Worm (Caenorhabditis elegans) whole organism, L3 larva: ENCODE results near the gene C01B10.9.

Experiments used
- ZK546.5 ChIP-seq: sonication (generic microtip); optimal IDR thresholded peaks from 2 replicates; lab custom pipeline; 2017; ENCODE audit warnings: missing biosample characterization, missing genetic modification characterization
- ama-1 ChIP-seq: fragments of 150-350 bp; optimal IDR thresholded peaks from 2 replicates; lab custom pipeline; 2018
- ceh-82 ChIP-seq: fragments of 150-350 bp; optimal IDR thresholded peaks from 2 replicates; lab custom pipeline; 2014; ENCODE audit warnings: missing biosample characterization, missing genetic modification characterization
- ceh-9 ChIP-seq: sonication (generic microtip); optimal IDR thresholded peaks from 2 replicates; lab custom pipeline; 2018; ENCODE audit warnings: missing biosample characterization, missing genetic modification characterization
- egl-5 ChIP-seq: fragments of 150-350 bp; optimal IDR thresholded peaks from 2 replicates; lab custom pipeline; 2017; ENCODE audit warnings: missing biosample characterization, missing genetic modification reagents, missing genetic modification characterization, inconsistent platforms
- elt-1 ChIP-seq: fragments of 150-350 bp; optimal IDR thresholded peaks from 2 replicates; lab custom pipeline; 2014; ENCODE audit warnings: missing biosample characterization, missing genetic modification characterization
- elt-2 ChIP-seq: sonication (generic microtip); optimal IDR thresholded peaks from 2 replicates; lab custom pipeline; 2016; ENCODE audit warnings: missing genetic modification reagents, mild to moderate bottlenecking, missing genetic modification characterization, missing compliant biosample characterization
- elt-3 ChIP-seq, 3 experiments: fragments of 150-350 bp in 1 of 3; sonication (generic microtip) in 2 of 3; optimal IDR thresholded peaks; 2 replicates in 2 of 3; 4 replicates in 1 of 3; lab custom pipeline; 2014 to 2017; ENCODE audit warnings: missing biosample characterization in 3 of 3, missing genetic modification characterization in 3 of 3
- eor-1 ChIP-seq, 2 experiments: fragments of 150-350 bp; optimal IDR thresholded peaks; 2 replicates each; lab custom pipeline; 2014 to 2018; ENCODE audit warnings: missing biosample characterization in 2 of 2, missing genetic modification characterization in 2 of 2
- fkh-10 ChIP-seq: sonication (generic microtip); optimal IDR thresholded peaks from 2 replicates; lab custom pipeline; 2017; ENCODE audit warnings: missing biosample characterization, missing genetic modification reagents, missing genetic modification characterization
- hmg-11 ChIP-seq: sonication (generic microtip); optimal IDR thresholded peaks from 2 replicates; lab custom pipeline; 2016; ENCODE audit warnings: missing genetic modification characterization, missing compliant biosample characterization
- jun-1 ChIP-seq: fragments of 150-350 bp; optimal IDR thresholded peaks from 2 replicates; lab custom pipeline; 2014; ENCODE audit warnings: missing biosample characterization, missing genetic modification reagents, missing genetic modification characterization
- lin-15B ChIP-seq: fragments of 150-350 bp; optimal IDR thresholded peaks from 2 replicates; lab custom pipeline; 2014; ENCODE audit warnings: missing biosample characterization, missing genetic modification characterization
- lin-39 ChIP-seq: fragments of 150-350 bp; optimal IDR thresholded peaks from 2 replicates; lab custom pipeline; 2018; ENCODE audit warnings: missing biosample characterization, missing genetic modification reagents, missing genetic modification characterization
- mml-1 ChIP-seq: fragments of 150-350 bp; sonication (generic microtip); optimal IDR thresholded peaks from 3 replicates; lab custom pipeline; 2014; ENCODE audit warnings: missing biosample characterization, missing genetic modification characterization
- nfya-1 ChIP-seq: sonication (generic microtip); optimal IDR thresholded peaks from 2 replicates; lab custom pipeline; 2017; ENCODE audit warnings: missing genetic modification characterization, mild to moderate bottlenecking, missing compliant biosample characterization, antibody characterized with exemption, moderate library complexity; ENCODE audit not compliant: insufficient read depth
- nhr-12 ChIP-seq: fragments of 150-350 bp; optimal IDR thresholded peaks from 2 replicates; lab custom pipeline; 2014; ENCODE audit warnings: missing biosample characterization, missing genetic modification characterization
- nhr-23 ChIP-seq: fragments of 150-350 bp; optimal IDR thresholded peaks from 2 replicates; lab custom pipeline; 2014; ENCODE audit warnings: missing biosample characterization, missing genetic modification reagents, missing genetic modification characterization
- nhr-237 ChIP-seq: fragments of 150-350 bp; optimal IDR thresholded peaks from 2 replicates; lab custom pipeline; 2014; ENCODE audit warnings: missing biosample characterization, missing genetic modification characterization
- nhr-25 ChIP-seq: sonication (generic microtip); optimal IDR thresholded peaks from 2 replicates; lab custom pipeline; 2017; ENCODE audit warnings: missing biosample characterization, missing genetic modification characterization
- nhr-28 ChIP-seq: fragments of 150-350 bp; optimal IDR thresholded peaks from 2 replicates; lab custom pipeline; 2014; ENCODE audit warnings: missing biosample characterization, missing genetic modification characterization
- nhr-43 ChIP-seq: sonication (generic microtip); optimal IDR thresholded peaks from 2 replicates; lab custom pipeline; 2016; ENCODE audit warnings: mild to moderate bottlenecking, missing genetic modification characterization, missing compliant biosample characterization; ENCODE audit not compliant: poor library complexity, severe bottlenecking
- nhr-67 ChIP-seq: fragments of 150-350 bp; optimal IDR thresholded peaks from 2 replicates; lab custom pipeline; 2014; ENCODE audit warnings: missing biosample characterization, missing genetic modification characterization
- nhr-76 ChIP-seq: fragments of 150-350 bp; sonication (generic microtip); optimal IDR thresholded peaks from 5 replicates; lab custom pipeline; 2014; ENCODE audit warnings: missing biosample characterization, missing genetic modification characterization
- pha-4 ChIP-seq: fragments of 150-350 bp; optimal IDR thresholded peaks from 2 replicates; lab custom pipeline; 2014; ENCODE audit warnings: missing biosample characterization, missing genetic modification reagents, missing genetic modification characterization
- sea-2 ChIP-seq: fragments of 150-350 bp; sonication (generic microtip); optimal IDR thresholded peaks from 4 replicates; lab custom pipeline; 2014; ENCODE audit warnings: missing biosample characterization, missing genetic modification reagents, missing genetic modification characterization
- snpc-4 ChIP-seq: fragments of 150-350 bp; optimal IDR thresholded peaks from 2 replicates; lab custom pipeline; 2014; ENCODE audit warnings: missing biosample characterization, missing genetic modification characterization
- unc-62 ChIP-seq: fragments of 150-350 bp; sonication (generic microtip); optimal IDR thresholded peaks from 4 replicates; lab custom pipeline; 2014; ENCODE audit warnings: missing biosample characterization, missing genetic modification reagents, missing genetic modification characterization
- zag-1 ChIP-seq: fragments of 150-350 bp; optimal IDR thresholded peaks from 2 replicates; lab custom pipeline; 2014; ENCODE audit warnings: missing biosample characterization, missing genetic modification characterization
- ztf-4 ChIP-seq: fragments of 150-350 bp; optimal IDR thresholded peaks from 2 replicates; lab custom pipeline; 2014; ENCODE audit warnings: missing biosample characterization, missing genetic modification characterization

Gene C01B10.9

ce11 chrIV:6639880-6640279, 7.9 kb downstream of the C01B10.9 start, which contains the start of gene C01B10.6:
Gene C01B10.6, plus strand, starts transcription at chrIV:6640180.
- TF ChIP-seq elt-2 (tag; lab: Kevin White, UChicago) (peak; percentile 38), nhr-28 (tag; lab: Kevin White, UChicago) (no peak)

- TF ChIP-seq ztf-4 (tag; lab: Kevin White, UChicago) = no peak
- TF ChIP-seq sea-2 (GFP tag; lab: Kevin White, UChicago) = peak; percentile 24
- no peak for TF ChIP-seq nhr-237 (tag; lab: Kevin White, UChicago)
- TF ChIP-seq pha-4 (tag; lab: Kevin White, UChicago) = peak; percentile 25
- no peak for TF ChIP-seq fkh-10
- TF ChIP-seq ceh-9 = no peak
- TF ChIP-seq elt-3 (tag; optimal IDR thresholded peaks at IDR 0.05; lab: Kevin White, UChicago) = no peak
- peak; percentile 1 for TF ChIP-seq jun-1 (tag; lab: Kevin White, UChicago)
- no peak for TF ChIP-seq mml-1 (tag; lab: Kevin White, UChicago)
- TF ChIP-seq egl-5 = no peak
- peak; percentile 35 for TF ChIP-seq nhr-23 (tag; lab: Kevin White, UChicago)
- no peak for TF ChIP-seq nhr-28 (tag; lab: Kevin White, UChicago)
- TF ChIP-seq eor-1 (tag; optimal IDR thresholded peaks at IDR 0.05; lab: Kevin White, UChicago) = no peak
- peak; percentile 41 for TF ChIP-seq nfya-1 (tag; lab: Kevin White, UChicago)
- TF ChIP-seq hmg-11 (tag; lab: Kevin White, UChicago) = no peak
- TF ChIP-seq lin-15B (tag; lab: Kevin White, UChicago) = peak; percentile 3
- no peak for TF ChIP-seq ama-1 (lab: Kevin White, UChicago)
- TF ChIP-seq nhr-12 = no peak
- TF ChIP-seq nhr-25 (tag; lab: Kevin White, UChicago) = peak; percentile 27
- peak; percentile 30 for TF ChIP-seq elt-2 (tag; lab: Kevin White, UChicago)
Measured at ce11 chrIV:6645867-6646655, 14.0 kb downstream of the C01B10.9 start, which contains the start of gene hil-7. Gene hil-7, plus strand, starts transcription at chrIV:6646312.

ce11 chrIV:6646905-6647304, 14.9 kb downstream of the C01B10.9 start:
- no peak for TF ChIP-seq nhr-43 (tag; lab: Kevin White, UChicago)
- no peak for TF ChIP-seq ztf-4 (tag; lab: Kevin White, UChicago)
- TF ChIP-seq lin-15B (tag; lab: Kevin White, UChicago) = no peak
- no peak for TF ChIP-seq elt-1
- no peak for TF ChIP-seq nhr-237 (tag; lab: Kevin White, UChicago)
- no peak for TF ChIP-seq unc-62 (GFP tag; lab: Kevin White, UChicago)
- TF ChIP-seq eor-1 (tag; optimal IDR thresholded peaks at IDR 0.05; lab: Kevin White, UChicago) = no peak
- no peak for TF ChIP-seq snpc-4 (tag; lab: Kevin White, UChicago)
- TF ChIP-seq ceh-82 (tag; lab: Kevin White, UChicago) = no peak
- no peak for TF ChIP-seq nhr-23 (tag; lab: Kevin White, UChicago)
- no peak for TF ChIP-seq egl-5
- no peak for TF ChIP-seq nfya-1 (tag; lab: Kevin White, UChicago)
- TF ChIP-seq nhr-76 (tag; lab: Kevin White, UChicago) = no peak

ce11 chrIV:6648625-6649024, 16.6 kb downstream of the C01B10.9 start:
- peak; percentile 27 for TF ChIP-seq hmg-11 (tag; lab: Kevin White, UChicago)
- TF ChIP-seq lin-39 = no peak
- peak; percentile 26 for TF ChIP-seq nhr-25 (tag; lab: Kevin White, UChicago)
- TF ChIP-seq nfya-1 (tag; lab: Kevin White, UChicago) = peak; percentile 30

- no peak for TF ChIP-seq lin-39
- TF ChIP-seq nhr-67 (tag; lab: Kevin White, UChicago) = no peak
- peak in 1 of 3 experiments; percentile 29 for TF ChIP-seq elt-3 (tag; optimal IDR thresholded peaks at IDR 0.05; lab: Kevin White, UChicago)
- TF ChIP-seq nhr-25 (tag; lab: Kevin White, UChicago) = peak; percentile 31
- no peak for TF ChIP-seq zag-1 (tag; lab: Kevin White, UChicago)
- TF ChIP-seq snpc-4 (tag; lab: Kevin White, UChicago) = no peak
- no peak for TF ChIP-seq ZK546.5 (tag; lab: Kevin White, UChicago)
- TF ChIP-seq nhr-43 (tag; lab: Kevin White, UChicago) = peak; percentile 20
Measured at ce11 chrIV:6652479-6653022, 20.5 kb downstream of the C01B10.9 start.
